Worm (Caenorhabditis elegans) whole organism, young adult: Measurements from ENCODE around the gene grl-3.

Experiments
- B0035.1 ChIP-seq: sonication (generic microtip); optimal IDR thresholded peaks from 2 replicates; lab custom pipeline; 2016; ENCODE audit warnings: missing genetic modification characterization, mild to moderate bottlenecking, missing compliant biosample characterization, missing genotype, missing genetic modification reagents
- cebp-2 ChIP-seq: fragments of 200-800 bp; sonication (Bioruptor generic); IDR thresholded peaks from 2 replicates; pipeline ENCODE4 v1.3.6; 2022; ENCODE audit warnings: missing genetic modification characterization, missing compliant biosample characterization
- dox-1 ChIP-seq: fragments of 200-800 bp; sonication (Bioruptor generic); IDR thresholded peaks from 2 replicates; pipeline ENCODE4 v1.3.6; 2022; ENCODE audit warnings: missing genetic modification reagents, missing genetic modification characterization, missing compliant biosample characterization
- lir-1 ChIP-seq: fragments of 200-800 bp; sonication (Bioruptor generic); conservative IDR thresholded peaks from 2 replicates; pipeline ENCODE4 v1.3.6; 2022; ENCODE audit warnings: missing genetic modification reagents, missing genetic modification characterization, missing compliant biosample characterization
- snpc-4 ChIP-seq, 5 experiments: fragments of 150-350 bp in 1 of 5; sonication (generic microtip) in 4 of 5; optimal IDR thresholded peaks; 2 replicates each; lab custom pipeline; 2014 to 2018; ENCODE audit warnings: missing genetic modification characterization in 5 of 5, missing biosample characterization in 3 of 5, antibody characterized with exemption in 2 of 5, mild to moderate bottlenecking in 2 of 5, missing compliant biosample characterization in 2 of 5, missing genotype in 2 of 5, moderate library complexity in 2 of 5, missing genetic modification reagents in 1 of 5

DNA sequence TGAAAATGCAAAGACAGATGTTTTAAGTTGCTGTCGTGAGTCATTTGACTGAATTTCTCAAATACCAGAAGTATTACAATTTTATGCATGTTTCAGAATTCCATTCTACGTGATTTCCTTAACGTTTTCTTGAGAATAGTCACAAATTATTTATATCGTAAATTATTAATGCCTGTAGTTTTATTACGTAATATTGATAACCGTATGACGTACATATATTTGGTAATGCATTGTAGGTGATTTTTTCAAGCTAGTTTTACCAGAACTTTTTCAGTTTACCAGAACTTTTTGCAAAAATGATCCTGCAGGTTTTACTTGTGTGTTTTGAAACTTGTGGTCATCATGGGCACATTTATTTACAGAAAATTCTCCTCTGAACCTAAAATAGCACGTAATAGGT lies 37.4 kb upstream of the grl-3 start:
- no peak for TF ChIP-seq dox-1 (GFP tag; lab: Robert Waterston, UW)
- TF ChIP-seq lir-1 (GFP tag; lab: Robert Waterston, UW) = no peak
- TF ChIP-seq snpc-4 (GFP tag; optimal IDR thresholded peaks at IDR 0.05; lab: Kevin White, UChicago) = no peak
- no peak for TF ChIP-seq snpc-4 (tag; optimal IDR thresholded peaks at IDR 0.05; lab: Kevin White, UChicago)
- TF ChIP-seq cebp-2 (GFP tag; lab: Robert Waterston, UW) = no peak
- TF ChIP-seq B0035.1 (tag; lab: Kevin White, UChicago) = no peak
